Worm (Caenorhabditis elegans) whole organism, midembryonic: Measurements from ENCODE around the gene cpr-9.

Source experiments
- T22C8.4 ChIP-seq: fragments of 200-800 bp; sonication (Bioruptor generic); IDR thresholded peaks from 2 replicates; pipeline ENCODE4 v1.3.6; 2022; ENCODE audit warnings: missing genetic modification characterization, missing compliant biosample characterization
- cog-1 ChIP-seq: sonication (generic microtip); optimal IDR thresholded peaks from 2 replicates; lab custom pipeline; 2016; ENCODE audit warnings: missing genetic modification characterization, missing compliant biosample characterization
- flt-1 ChIP-seq: fragments of 200-800 bp; sonication (Bioruptor generic); IDR thresholded peaks from 2 replicates; pipeline ENCODE4 v1.3.6; 2022; ENCODE audit warnings: missing genetic modification characterization, missing compliant biosample characterization
- med-1 ChIP-seq: sonication (generic microtip); optimal IDR thresholded peaks from 2 replicates; lab custom pipeline; 2017; ENCODE audit warnings: missing genetic modification characterization, mild to moderate bottlenecking, missing compliant biosample characterization, antibody characterized with exemption, missing genetic modification reagents; ENCODE audit not compliant: insufficient read depth
- ztf-29 ChIP-seq: fragments of 200-800 bp; sonication (Bioruptor generic); IDR thresholded peaks from 2 replicates; pipeline ENCODE4 v1.3.6; 2022; ENCODE audit warnings: missing genetic modification reagents, missing genetic modification characterization, missing compliant biosample characterization

ce11 chrV:12047735-12048134, 44.9 kb downstream of the cpr-9 start:
- no peak for TF ChIP-seq med-1 (GFP tag; lab: Kevin White, UChicago)
- TF ChIP-seq T22C8.4 (GFP tag; lab: Robert Waterston, UW) = no peak
- TF ChIP-seq cog-1 = no peak
- TF ChIP-seq ztf-29 = no peak
- no peak for TF ChIP-seq flt-1 (GFP tag; lab: Robert Waterston, UW)
